Worm (Caenorhabditis elegans): ENCODE data around the gene col-87.

- TF ChIP-seq ceh-28 (tag; optimal IDR thresholded peaks at IDR 0.05) (no peak), pqm-1 (tag; optimal IDR thresholded peaks at IDR 0.05) (no peak), unc-130 (GFP tag; optimal IDR thresholded peaks at IDR 0.05) (no peak), nhr-28 (tag; optimal IDR thresholded peaks at IDR 0.05) (no peak), ztf-7 (tag; optimal IDR thresholded peaks at IDR 0.05) (no peak), Y5F2A.4 (GFP tag; optimal IDR thresholded peaks at IDR 0.05) (no peak), unc-62 (GFP tag; optimal IDR thresholded peaks at IDR 0.05 in 1 of 2) (no peak), unc-62 (tag; optimal IDR thresholded peaks at IDR 0.05) (no peak), nhr-237 (tag; optimal IDR thresholded peaks at IDR 0.05) (no peak), zag-1 (tag; optimal IDR thresholded peaks at IDR 0.05) (no peak), ceh-82 (tag; optimal IDR thresholded peaks at IDR 0.05) (no peak), lin-39 (tag; optimal IDR thresholded peaks at IDR 0.05) (no peak), attf-4 (tag; optimal IDR thresholded peaks at IDR 0.05) (no peak)
Measured at ce11 chrII:14091182-14091581, 3.3 kb downstream of the col-87 start.

All from whole organism, L4 larva.